Worm (Caenorhabditis elegans) whole organism, late embryonic: ENCODE measurements around the gene C03B1.1.

Source experiments
- K02D7.2 ChIP-seq: sonication (generic microtip); optimal IDR thresholded peaks from 2 replicates; lab custom pipeline; 2017; ENCODE audit warnings: mild to moderate bottlenecking, missing genetic modification characterization, missing compliant biosample characterization
- ceh-31 ChIP-seq: sonication (generic microtip); optimal IDR thresholded peaks from 2 replicates; lab custom pipeline; 2016; ENCODE audit warnings: missing genetic modification characterization, missing compliant biosample characterization
- nhr-11 ChIP-seq: fragments of 150-350 bp; optimal IDR thresholded peaks from 2 replicates; lab custom pipeline; 2014; ENCODE audit warnings: missing biosample characterization, missing genetic modification characterization
- pag-3 ChIP-seq: sonication (generic microtip); optimal IDR thresholded peaks from 2 replicates; lab custom pipeline; 2016; ENCODE audit warnings: missing compliant biosample characterization, missing genetic modification characterization, borderline replicate concordance
- pha-4 ChIP-seq: fragments of 150-350 bp; optimal IDR thresholded peaks from 2 replicates; lab custom pipeline; 2018; ENCODE audit warnings: missing biosample characterization, missing genetic modification reagents, missing genetic modification characterization
- sox-2 ChIP-seq: fragments of 200-800 bp; sonication (Bioruptor generic); IDR thresholded peaks from 2 replicates; pipeline ENCODE4 v1.3.6; 2022; ENCODE audit warnings: missing genetic modification reagents, missing genetic modification characterization, missing compliant biosample characterization

DNA sequence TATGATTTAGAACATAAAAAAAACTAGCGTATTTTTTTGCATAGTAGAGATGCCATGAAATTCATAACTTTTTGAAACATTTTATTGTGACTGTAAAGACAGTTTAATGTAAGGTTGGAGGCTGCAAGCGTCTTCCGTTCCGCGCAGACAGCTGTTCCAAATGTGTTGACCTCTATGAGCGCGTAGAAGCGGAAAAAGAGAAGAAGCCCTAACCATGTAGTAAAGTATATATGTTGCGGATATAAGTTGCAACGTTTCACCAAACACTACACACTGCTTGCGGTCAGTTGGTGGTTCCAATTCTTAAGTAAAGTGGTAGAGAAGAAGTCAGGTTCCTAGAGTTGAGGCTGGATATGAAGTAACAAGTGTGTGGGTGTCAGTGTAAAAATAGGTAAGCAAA lies 14.1 kb downstream of the C03B1.1 start:
- no peak for TF ChIP-seq pha-4 (tag; lab: Kevin White, UChicago)
- TF ChIP-seq sox-2 = no peak
- TF ChIP-seq K02D7.2 (tag; lab: Kevin White, UChicago) = no peak
- no peak for TF ChIP-seq ceh-31
- TF ChIP-seq nhr-11 = no peak
- no peak for TF ChIP-seq pag-3
